Worm (Caenorhabditis elegans) whole organism, L2 larva: Measurements from ENCODE around the gene F15E6.10.

Experiments used
- C34F6.9 ChIP-seq: fragments of 150-350 bp; optimal IDR thresholded peaks from 2 replicates; lab custom pipeline; 2014; ENCODE audit warnings: missing biosample characterization, missing genetic modification characterization
- F13H6.1 ChIP-seq: sonication (generic microtip); optimal IDR thresholded peaks from 2 replicates; lab custom pipeline; 2016; ENCODE audit warnings: missing genetic modification characterization, missing compliant biosample characterization
- R02D3.7 ChIP-seq: fragments of 150-350 bp; optimal IDR thresholded peaks from 2 replicates; lab custom pipeline; 2014; ENCODE audit warnings: missing biosample characterization, missing genetic modification characterization
- Y55F3AM.14 ChIP-seq: fragments of 200-800 bp; sonication (Bioruptor generic); optimal IDR thresholded peaks from 2 replicates; lab custom pipeline; 2018; ENCODE audit warnings: mild to moderate bottlenecking, missing genetic modification characterization, missing compliant biosample characterization
- alr-1 ChIP-seq: fragments of 150-350 bp; optimal IDR thresholded peaks from 2 replicates; lab custom pipeline; 2014; ENCODE audit warnings: missing biosample characterization, missing genetic modification characterization
- aly-2 ChIP-seq: fragments of 150-350 bp; optimal IDR thresholded peaks from 2 replicates; lab custom pipeline; 2014; ENCODE audit warnings: missing biosample characterization, missing genetic modification characterization
- ama-1 ChIP-seq: fragments of 150-350 bp; optimal IDR thresholded peaks from 2 replicates; lab custom pipeline; 2018; ENCODE audit warnings: inconsistent platforms
- ceh-16 ChIP-seq: fragments of 150-350 bp; optimal IDR thresholded peaks from 2 replicates; lab custom pipeline; 2014; ENCODE audit warnings: missing biosample characterization, missing genetic modification characterization
- ceh-82 ChIP-seq: fragments of 150-350 bp; optimal IDR thresholded peaks from 2 replicates; lab custom pipeline; 2014; ENCODE audit warnings: missing biosample characterization, missing genetic modification characterization
- crh-2 ChIP-seq: sonication (generic microtip); optimal IDR thresholded peaks from 2 replicates; lab custom pipeline; 2017; ENCODE audit warnings: missing biosample characterization, missing genetic modification characterization
- dmd-4 ChIP-seq: sonication (generic microtip); optimal IDR thresholded peaks from 2 replicates; lab custom pipeline; 2017; ENCODE audit warnings: missing biosample characterization, missing genetic modification characterization
- egl-27 ChIP-seq: sonication (generic microtip); optimal IDR thresholded peaks from 3 replicates; lab custom pipeline; 2017; ENCODE audit warnings: missing biosample characterization, missing genetic modification reagents, missing genetic modification characterization
- elt-3 ChIP-seq: sonication (generic microtip); optimal IDR thresholded peaks from 2 replicates; lab custom pipeline; 2017; ENCODE audit warnings: missing biosample characterization, missing genetic modification characterization
- fos-1 ChIP-seq: fragments of 150-350 bp; optimal IDR thresholded peaks from 2 replicates; lab custom pipeline; 2014; ENCODE audit warnings: missing biosample characterization, missing genetic modification characterization
- gmeb-1 ChIP-seq: fragments of 150-350 bp; optimal IDR thresholded peaks from 2 replicates; lab custom pipeline; 2014; ENCODE audit warnings: missing biosample characterization, missing genetic modification characterization
- lin-11 ChIP-seq: fragments of 150-350 bp; sonication (generic microtip); optimal IDR thresholded peaks from 2 replicates; lab custom pipeline; 2014; ENCODE audit warnings: missing biosample characterization, missing genetic modification characterization, inconsistent platforms, mixed read lengths
- lin-39 ChIP-seq: fragments of 150-350 bp; optimal IDR thresholded peaks from 2 replicates; lab custom pipeline; 2014; ENCODE audit warnings: missing biosample characterization, missing genetic modification reagents, missing genetic modification characterization
- lsy-2 ChIP-seq, 2 experiments: fragments of 150-350 bp in 1 of 2; sonication (generic microtip) in 1 of 2; optimal IDR thresholded peaks; 2 replicates each; lab custom pipeline; 2014 to 2017; ENCODE audit warnings: missing biosample characterization in 2 of 2, missing genetic modification characterization in 2 of 2
- mab-5 ChIP-seq: fragments of 150-350 bp; optimal IDR thresholded peaks from 2 replicates; lab custom pipeline; 2014; ENCODE audit warnings: missing biosample characterization, missing genetic modification characterization
- mbf-1 ChIP-seq: sonication (generic microtip); optimal IDR thresholded peaks from 2 replicates; lab custom pipeline; 2017; ENCODE audit warnings: missing biosample characterization, missing genetic modification characterization
- mdl-1 ChIP-seq, 2 experiments: fragments of 150-350 bp in 1 of 2; sonication (generic microtip) in 1 of 2; optimal IDR thresholded peaks; 2 replicates each; lab custom pipeline; 2017; ENCODE audit warnings: missing biosample characterization in 2 of 2, missing genetic modification characterization in 2 of 2
- nhr-10 ChIP-seq: sonication (generic microtip); optimal IDR thresholded peaks from 2 replicates; lab custom pipeline; 2017; ENCODE audit warnings: missing biosample characterization, missing genetic modification characterization
- nhr-11 ChIP-seq: fragments of 150-350 bp; optimal IDR thresholded peaks from 2 replicates; lab custom pipeline; 2014; ENCODE audit warnings: missing biosample characterization, missing genetic modification characterization
- nhr-12 ChIP-seq: fragments of 150-350 bp; optimal IDR thresholded peaks from 2 replicates; lab custom pipeline; 2014; ENCODE audit warnings: missing biosample characterization, missing genetic modification characterization
- nhr-129 ChIP-seq: fragments of 150-350 bp; optimal IDR thresholded peaks from 2 replicates; lab custom pipeline; 2014; ENCODE audit warnings: missing biosample characterization, missing genetic modification characterization
- nhr-21 ChIP-seq: fragments of 150-350 bp; optimal IDR thresholded peaks from 2 replicates; lab custom pipeline; 2014; ENCODE audit warnings: missing biosample characterization, missing genetic modification characterization
- nhr-237 ChIP-seq: fragments of 150-350 bp; optimal IDR thresholded peaks from 2 replicates; lab custom pipeline; 2014; ENCODE audit warnings: missing biosample characterization, missing genetic modification characterization
- nhr-25 ChIP-seq: fragments of 150-350 bp; sonication (generic microtip); optimal IDR thresholded peaks from 3 replicates; lab custom pipeline; 2014; ENCODE audit warnings: missing biosample characterization, missing genetic modification characterization
- nhr-6 ChIP-seq: fragments of 150-350 bp; optimal IDR thresholded peaks from 2 replicates; lab custom pipeline; 2014; ENCODE audit warnings: missing biosample characterization, missing genetic modification characterization
- nhr-77 ChIP-seq: fragments of 150-350 bp; optimal IDR thresholded peaks from 2 replicates; lab custom pipeline; 2014; ENCODE audit warnings: missing biosample characterization, missing genetic modification characterization
- peb-1 ChIP-seq: fragments of 150-350 bp; optimal IDR thresholded peaks from 2 replicates; lab custom pipeline; 2014; ENCODE audit warnings: missing biosample characterization, missing genetic modification characterization
- sem-4 ChIP-seq: fragments of 150-350 bp; optimal IDR thresholded peaks from 2 replicates; lab custom pipeline; 2014; ENCODE audit warnings: missing biosample characterization, missing genetic modification reagents, missing genetic modification characterization
- sma-3 ChIP-seq: sonication (generic microtip); optimal IDR thresholded peaks from 2 replicates; lab custom pipeline; 2016; ENCODE audit warnings: missing genetic modification reagents, missing genetic modification characterization, missing compliant biosample characterization
- snpc-4 ChIP-seq: fragments of 150-350 bp; optimal IDR thresholded peaks from 2 replicates; lab custom pipeline; 2014; ENCODE audit warnings: missing biosample characterization, missing genetic modification characterization
- unc-39 ChIP-seq: fragments of 150-350 bp; optimal IDR thresholded peaks from 2 replicates; lab custom pipeline; 2014; ENCODE audit warnings: missing biosample characterization, missing genetic modification characterization
- unc-55 ChIP-seq: fragments of 150-350 bp; sonication (generic microtip); optimal IDR thresholded peaks from 3 replicates; lab custom pipeline; 2014; ENCODE audit warnings: missing biosample characterization, missing genetic modification reagents, missing genetic modification characterization
- unc-62 ChIP-seq: fragments of 150-350 bp; optimal IDR thresholded peaks from 2 replicates; lab custom pipeline; 2014; ENCODE audit warnings: missing biosample characterization, missing genetic modification reagents, missing genetic modification characterization
- zag-1 ChIP-seq: fragments of 150-350 bp; optimal IDR thresholded peaks from 2 replicates; lab custom pipeline; 2014; ENCODE audit warnings: missing biosample characterization, missing genetic modification characterization
- ztf-1 ChIP-seq: fragments of 200-800 bp; sonication (Bioruptor generic); conservative IDR thresholded peaks from 2 replicates; pipeline ENCODE4 v1.3.6; 2022; ENCODE audit warnings: missing genetic modification characterization, missing compliant biosample characterization
- ztf-11 ChIP-seq: sonication (generic microtip); optimal IDR thresholded peaks from 2 replicates; lab custom pipeline; 2017; ENCODE audit warnings: missing biosample characterization, missing genetic modification characterization
- ztf-4 ChIP-seq: fragments of 150-350 bp; optimal IDR thresholded peaks from 2 replicates; lab custom pipeline; 2014; ENCODE audit warnings: missing biosample characterization, missing genetic modification characterization

F15E6.10 gene

DNA sequence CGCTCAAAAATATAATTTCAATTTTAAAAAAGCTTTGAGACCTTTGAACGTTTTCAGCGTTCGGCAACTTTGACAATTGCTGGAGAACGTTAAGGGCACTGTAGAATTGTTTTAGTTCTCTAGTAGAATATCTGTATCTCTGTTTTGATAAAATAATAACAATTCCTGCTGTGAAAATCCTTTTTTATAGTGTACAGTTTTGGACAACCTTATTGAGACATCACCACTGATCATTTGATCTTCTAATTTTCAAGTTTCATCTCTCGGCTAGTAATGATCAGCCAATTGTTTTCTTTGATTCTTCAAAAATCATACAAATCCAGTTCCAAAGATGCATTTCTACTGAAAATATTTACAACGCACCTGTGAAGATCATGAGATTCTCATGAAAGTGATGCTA is at the start of gene F15E6.10:
Gene F15E6.10 (plus strand): TSS at position 301 of the 400 bp plus-strand sequence.
- TF ChIP-seq ceh-16 = no peak
- no peak for TF ChIP-seq ceh-82 (tag; lab: Kevin White, UChicago)
- TF ChIP-seq mab-5 (tag; lab: Kevin White, UChicago) = no peak
- no peak for TF ChIP-seq unc-62 (GFP tag; lab: Kevin White, UChicago)
- TF ChIP-seq alr-1 = no peak
- no peak for TF ChIP-seq elt-3
- TF ChIP-seq, all 48 proteins: peak for 0

- TF ChIP-seq unc-62 (GFP tag; lab: Kevin White, UChicago) = no peak
- no peak for TF ChIP-seq peb-1 (tag; lab: Kevin White, UChicago)
- TF ChIP-seq snpc-4 (tag; lab: Kevin White, UChicago) = no peak
- TF ChIP-seq crh-2 (tag; lab: Kevin White, UChicago) = no peak
- no peak for TF ChIP-seq lin-39 (tag; lab: Kevin White, UChicago)
- TF ChIP-seq nhr-129 (tag; lab: Kevin White, UChicago) = no peak
Observed at ce11 chrIV:4243830-4244406, 48.8 kb upstream of the F15E6.10 start.

- TF ChIP-seq nhr-237 (no peak), gmeb-1 (tag; lab: Kevin White, UChicago) (no peak), Y55F3AM.14 (no peak)
Observed at ce11 chrIV:4244510-4244909, 48.2 kb upstream of the F15E6.10 start, which contains the start of gene col-34. TSS of gene col-34 (minus strand) at chrIV:4244610.

DNA sequence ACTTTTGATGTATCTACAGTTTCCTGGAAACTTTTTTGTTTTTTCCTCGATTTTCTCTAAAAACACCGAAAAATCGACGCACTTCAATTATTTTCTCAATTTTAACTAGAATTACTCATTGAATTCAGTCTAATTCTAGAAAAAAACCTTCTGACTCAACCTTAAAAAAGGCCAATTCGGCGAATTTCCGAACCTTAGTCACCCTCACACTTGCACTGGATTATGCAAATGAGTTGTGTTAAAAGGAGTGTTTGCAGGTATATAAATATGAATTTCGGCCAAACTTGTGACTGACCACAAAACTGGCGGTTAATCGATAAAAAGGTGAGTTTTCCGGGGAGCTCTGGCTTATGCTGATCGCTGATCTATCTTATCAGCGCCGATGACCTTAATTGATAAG is 46.2 kb upstream of the F15E6.10 start, which contains the start of gene ttr-20:
Gene ttr-20 (plus strand): TSS at position 301 of the 400 bp plus-strand sequence.
- TF ChIP-seq nhr-129 (tag; lab: Kevin White, UChicago) (no peak), C34F6.9 (tag; lab: Kevin White, UChicago) (no peak), ztf-4 (tag; lab: Kevin White, UChicago) (no peak), unc-62 (GFP tag; lab: Kevin White, UChicago) (no peak), lin-11 (no peak), Y55F3AM.14 (no peak), lsy-2 (tag; optimal IDR thresholded peaks at IDR 0.05; lab: Kevin White, UChicago) (no peak), mab-5 (tag; lab: Kevin White, UChicago) (no peak), mdl-1 (tag; optimal IDR thresholded peaks at IDR 0.05; lab: Kevin White, UChicago) (no peak), ztf-11 (tag; lab: Kevin White, UChicago) (no peak), zag-1 (no peak), unc-39 (tag; lab: Kevin White, UChicago) (no peak), ama-1 (no peak), F13H6.1 (tag; lab: Kevin White, UChicago) (no peak), nhr-12 (tag; lab: Kevin White, UChicago) (no peak), fos-1 (tag; lab: Kevin White, UChicago) (no peak), nhr-77 (no peak)
- TF ChIP-seq, all 48 proteins: peak for 0

ce11 chrIV:4247334-4247733 is 45.3 kb upstream of the F15E6.10 start:
- TF ChIP-seq ztf-11 (tag; lab: Kevin White, UChicago) (no peak), nhr-6 (tag; lab: Kevin White, UChicago) (no peak), unc-55 (peak; percentile 78), sem-4 (tag; lab: Kevin White, UChicago) (no peak), unc-39 (tag; lab: Kevin White, UChicago) (no peak), ceh-16 (no peak), snpc-4 (tag; lab: Kevin White, UChicago) (peak; percentile 42), lsy-2 (tag; optimal IDR thresholded peaks at IDR 0.05; lab: Kevin White, UChicago) (peak; percentile 39 to 85), ztf-1 (no peak), nhr-21 (tag; lab: Kevin White, UChicago) (peak; percentile 40), R02D3.7 (tag; lab: Kevin White, UChicago) (no peak), ama-1 (no peak), sma-3 (peak; percentile 20), gmeb-1 (tag; lab: Kevin White, UChicago) (peak; percentile 65), mdl-1 (tag; optimal IDR thresholded peaks at IDR 0.05; lab: Kevin White, UChicago) (no peak), nhr-11 (no peak), nhr-10 (tag; lab: Kevin White, UChicago) (no peak), lin-39 (tag; lab: Kevin White, UChicago) (no peak), Y55F3AM.14 (no peak), ceh-82 (tag; lab: Kevin White, UChicago) (no peak), egl-27 (tag; lab: Kevin White, UChicago) (no peak), nhr-237 (no peak), aly-2 (no peak), fos-1 (tag; lab: Kevin White, UChicago) (no peak), C34F6.9 (tag; lab: Kevin White, UChicago) (peak; percentile 51), alr-1 (no peak), nhr-129 (tag; lab: Kevin White, UChicago) (no peak), nhr-25 (peak; percentile 33), lin-11 (peak; percentile 19), ztf-4 (tag; lab: Kevin White, UChicago) (no peak), nhr-12 (tag; lab: Kevin White, UChicago) (no peak), zag-1 (no peak), F13H6.1 (tag; lab: Kevin White, UChicago) (peak; percentile 20), unc-62 (GFP tag; lab: Kevin White, UChicago) (no peak), crh-2 (tag; lab: Kevin White, UChicago) (peak; percentile 11), mbf-1 (tag; lab: Kevin White, UChicago) (no peak), dmd-4 (tag; lab: Kevin White, UChicago) (no peak)
